Worm (Caenorhabditis elegans) whole organism, late embryonic: ENCODE measurements around the gene F58H1.8.
A peak's percentile ranks its signal among the peaks of the same experiment; 100 is the strongest.

ENCODE experiments used
- ama-1 ChIP-seq: fragments of 150-350 bp; optimal IDR thresholded peaks from 2 replicates; lab custom pipeline; 2014
- hlh-30 ChIP-seq: sonication (generic microtip); optimal IDR thresholded peaks from 2 replicates; lab custom pipeline; 2017; ENCODE audit warnings: antibody characterized with exemption, missing genetic modification characterization, missing compliant biosample characterization; ENCODE audit not compliant: insufficient read depth
- pag-3 ChIP-seq: sonication (generic microtip); optimal IDR thresholded peaks from 2 replicates; lab custom pipeline; 2016; ENCODE audit warnings: missing compliant biosample characterization, missing genetic modification characterization, borderline replicate concordance
- pax-1 ChIP-seq: fragments of 150-350 bp; optimal IDR thresholded peaks from 2 replicates; lab custom pipeline; 2014; ENCODE audit warnings: missing biosample characterization, missing genetic modification characterization
- unc-55 ChIP-seq: sonication (generic microtip); optimal IDR thresholded peaks from 2 replicates; lab custom pipeline; 2017; ENCODE audit warnings: missing biosample characterization, missing genetic modification reagents, missing genetic modification characterization
- unc-86 ChIP-seq: sonication (generic microtip); optimal IDR thresholded peaks from 2 replicates; lab custom pipeline; 2016; ENCODE audit warnings: missing genetic modification characterization, missing compliant biosample characterization

ce11 chrV:11921689-11922517 is 13.0 kb upstream of the F58H1.8 start:
- TF ChIP-seq pax-1 (no peak), pag-3 (tag; lab: Kevin White, UChicago) (no peak), ama-1 (lab: Kevin White, UChicago) (no peak), unc-86 (tag; lab: Kevin White, UChicago) (no peak), hlh-30 (no peak), unc-55 (peak; percentile 18)
